Worm (Caenorhabditis elegans) whole organism, late embryonic: Measurements from ENCODE around the gene srh-100.

Experiments
- K02D7.2 ChIP-seq: sonication (generic microtip); optimal IDR thresholded peaks from 2 replicates; lab custom pipeline; 2017; ENCODE audit warnings: mild to moderate bottlenecking, missing genetic modification characterization, missing compliant biosample characterization
- T23F11.4 ChIP-seq: fragments of 200-800 bp; sonication (Bioruptor generic); optimal IDR thresholded peaks from 2 replicates; lab custom pipeline; 2018; ENCODE audit warnings: mild to moderate bottlenecking, missing genetic modification characterization, missing compliant biosample characterization
- ceh-14 ChIP-seq: sonication (generic microtip); optimal IDR thresholded peaks from 2 replicates; lab custom pipeline; 2016; ENCODE audit warnings: missing genotype, missing genetic modification characterization, missing compliant biosample characterization
- ceh-18 ChIP-seq: sonication (generic microtip); optimal IDR thresholded peaks from 2 replicates; lab custom pipeline; 2016; ENCODE audit warnings: missing genetic modification characterization, missing compliant biosample characterization
- ceh-19 ChIP-seq: fragments of 200-800 bp; sonication (Bioruptor generic); optimal IDR thresholded peaks from 2 replicates; lab custom pipeline; 2018; ENCODE audit warnings: mild to moderate bottlenecking, missing genetic modification characterization, missing compliant biosample characterization
- ceh-30 ChIP-seq: fragments of 150-350 bp; optimal IDR thresholded peaks from 2 replicates; lab custom pipeline; 2014; ENCODE audit warnings: missing biosample characterization, missing genetic modification characterization
- ceh-31 ChIP-seq: sonication (generic microtip); optimal IDR thresholded peaks from 2 replicates; lab custom pipeline; 2016; ENCODE audit warnings: missing genetic modification characterization, missing compliant biosample characterization
- ceh-45 ChIP-seq: fragments of 200-800 bp; sonication (Bioruptor generic); IDR thresholded peaks from 2 replicates; pipeline ENCODE4 v1.3.6; 2022; ENCODE audit warnings: missing genetic modification reagents, missing genetic modification characterization, missing compliant biosample characterization
- dmd-4 ChIP-seq: sonication (generic microtip); optimal IDR thresholded peaks from 2 replicates; lab custom pipeline; 2016; ENCODE audit warnings: borderline replicate concordance, missing genetic modification characterization, missing compliant biosample characterization
- dve-1 ChIP-seq: sonication (generic microtip); optimal IDR thresholded peaks from 2 replicates; lab custom pipeline; 2017; ENCODE audit warnings: antibody characterized with exemption, mild to moderate bottlenecking, missing genetic modification characterization, missing compliant biosample characterization
- eyg-1 ChIP-seq: sonication (generic microtip); optimal IDR thresholded peaks from 2 replicates; lab custom pipeline; 2016; ENCODE audit warnings: missing genotype, missing genetic modification characterization, missing compliant biosample characterization
- hlh-13 ChIP-seq: fragments of 200-800 bp; sonication (Bioruptor generic); optimal IDR thresholded peaks from 2 replicates; lab custom pipeline; 2018; ENCODE audit warnings: mild to moderate bottlenecking, missing genetic modification characterization, missing compliant biosample characterization
- hlh-15 ChIP-seq: sonication (generic microtip); optimal IDR thresholded peaks from 2 replicates; lab custom pipeline; 2016; ENCODE audit warnings: missing genetic modification characterization, missing compliant biosample characterization
- mec-3 ChIP-seq: sonication (generic microtip); optimal IDR thresholded peaks from 2 replicates; lab custom pipeline; 2016; ENCODE audit warnings: borderline replicate concordance, missing genetic modification characterization, missing compliant biosample characterization
- nfya-1 ChIP-seq: sonication (generic microtip); optimal IDR thresholded peaks from 2 replicates; lab custom pipeline; 2017; ENCODE audit warnings: missing genetic modification characterization, mild to moderate bottlenecking, missing compliant biosample characterization, antibody characterized with exemption, moderate library complexity
- odd-2 ChIP-seq: sonication (generic microtip); optimal IDR thresholded peaks from 2 replicates; lab custom pipeline; 2017; ENCODE audit warnings: antibody characterized with exemption, mild to moderate bottlenecking, missing genetic modification characterization, missing compliant biosample characterization
- pat-9 ChIP-seq: fragments of 200-800 bp; sonication (Bioruptor generic); optimal IDR thresholded peaks from 2 replicates; lab custom pipeline; 2018; ENCODE audit warnings: mild to moderate bottlenecking, missing genetic modification characterization, moderate library complexity, missing compliant biosample characterization
- pqm-1 ChIP-seq: sonication (generic microtip); optimal IDR thresholded peaks from 2 replicates; lab custom pipeline; 2016; ENCODE audit warnings: missing genetic modification characterization, missing compliant biosample characterization
- ref-2 ChIP-seq: sonication (generic microtip); optimal IDR thresholded peaks from 2 replicates; lab custom pipeline; 2016; ENCODE audit warnings: missing genetic modification characterization, missing compliant biosample characterization
- sox-2 ChIP-seq: fragments of 200-800 bp; sonication (Bioruptor generic); IDR thresholded peaks from 2 replicates; pipeline ENCODE4 v1.3.6; 2022; ENCODE audit warnings: missing genetic modification reagents, missing genetic modification characterization, missing compliant biosample characterization
- unc-86 ChIP-seq: sonication (generic microtip); optimal IDR thresholded peaks from 2 replicates; lab custom pipeline; 2016; ENCODE audit warnings: missing genetic modification characterization, missing compliant biosample characterization

Gene srh-100

DNA sequence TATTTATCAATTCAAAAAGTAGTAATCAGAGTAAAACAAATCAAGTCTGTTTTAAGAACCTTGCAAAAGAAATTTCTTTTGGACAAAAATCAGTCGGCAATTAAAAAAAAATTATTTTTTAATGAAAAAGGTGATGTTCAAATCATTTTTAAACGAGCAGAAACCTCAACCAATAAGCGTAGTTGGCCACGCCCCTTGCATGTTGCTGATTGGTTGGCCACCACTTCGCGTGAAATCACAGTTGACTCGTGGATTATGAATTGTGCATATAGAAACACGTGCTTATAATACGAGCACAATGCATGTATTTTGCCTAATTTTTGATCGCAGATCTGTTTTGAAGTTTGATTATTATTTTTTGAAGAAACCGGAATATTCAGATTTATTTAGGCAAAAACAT lies 49.3 kb downstream of the srh-100 start:
- TF ChIP-seq nfya-1 (tag; lab: Kevin White, UChicago) (peak; percentile 64), pat-9 (no peak)

DNA sequence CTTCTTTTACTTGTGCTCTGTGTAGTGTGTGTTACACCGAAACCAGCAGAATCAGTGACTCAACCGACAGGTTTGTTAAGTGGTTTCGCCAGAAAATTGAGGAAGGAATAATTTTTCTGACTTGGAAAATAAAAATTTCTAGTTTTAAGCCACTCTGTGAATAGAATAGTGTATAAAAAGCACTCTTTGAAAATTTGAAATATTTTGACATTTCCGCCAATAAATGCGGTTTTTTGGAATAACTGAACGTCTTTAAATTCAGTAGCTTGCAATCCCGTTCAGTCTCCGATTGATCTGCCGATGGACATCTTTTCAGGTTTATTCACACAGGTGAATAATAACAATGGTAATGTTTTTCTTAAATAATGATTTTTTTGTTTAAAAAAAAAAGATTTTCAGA lies 50.0 kb downstream of the srh-100 start, which contains the start of gene F19B10.3:
Gene F19B10.3 (plus strand): TSS at position 301 of the 400 bp plus-strand sequence.
- TF ChIP-seq K02D7.2 (tag; lab: Kevin White, UChicago) (no peak), odd-2 (tag; lab: Kevin White, UChicago) (no peak)

DNA sequence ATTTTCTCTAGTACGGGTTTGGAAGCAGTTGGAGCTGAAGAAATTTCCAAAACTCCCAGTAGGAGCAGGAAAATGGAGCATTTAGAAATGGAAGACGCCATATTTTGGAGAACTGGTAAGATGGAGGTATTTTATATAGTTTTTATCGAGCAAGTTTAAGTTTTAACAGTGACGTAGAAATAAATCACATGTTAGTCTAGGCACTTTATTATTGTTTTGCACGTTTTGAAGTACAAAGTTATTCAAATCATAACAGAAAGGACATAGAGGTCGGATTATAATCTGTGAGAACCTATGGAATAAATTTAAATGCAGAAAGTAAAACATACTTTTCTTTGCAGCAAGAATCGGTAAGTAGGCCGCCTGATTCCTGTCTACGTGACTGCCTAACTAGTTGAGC lies 50.7 kb downstream of the srh-100 start, which contains the start of gene F19B10.6:
Gene F19B10.6 (minus strand): TSS at position 101 of the 400 bp plus-strand sequence.
- TF ChIP-seq hlh-13, result no peak
- TF ChIP-seq ref-2 (tag; lab: Kevin White, UChicago), result no peak
- no peak for TF ChIP-seq dve-1 (tag; lab: Kevin White, UChicago)
- no peak for TF ChIP-seq nfya-1 (tag; lab: Kevin White, UChicago)
- no peak for TF ChIP-seq pqm-1 (tag; lab: Kevin White, UChicago)
- TF ChIP-seq ceh-19 (GFP tag; lab: Kevin White, UChicago), result no peak
- TF ChIP-seq hlh-15 (tag; lab: Kevin White, UChicago), result no peak
- TF ChIP-seq ceh-31, result no peak
- TF ChIP-seq T23F11.4, result no peak
- TF ChIP-seq mec-3 (tag; lab: Kevin White, UChicago), result no peak
- no peak for TF ChIP-seq pat-9
- no peak for TF ChIP-seq dmd-4
- TF ChIP-seq K02D7.2 (tag; lab: Kevin White, UChicago), result no peak
- no peak for TF ChIP-seq ceh-45 (GFP tag; lab: Robert Waterston, UW)
- TF ChIP-seq eyg-1 (tag; lab: Kevin White, UChicago), result no peak
- TF ChIP-seq ceh-18 (tag; lab: Kevin White, UChicago), result no peak
- TF ChIP-seq sox-2, result no peak
- no peak for TF ChIP-seq ceh-14 (tag; lab: Kevin White, UChicago)
- no peak for TF ChIP-seq ceh-30 (tag; lab: Kevin White, UChicago)
- no peak for TF ChIP-seq unc-86 (tag; lab: Kevin White, UChicago)
